Fruit fly (Drosophila melanogaster) whole organism, embryonic: ENCODE data around the gene Rbbp5.

ENCODE experiments used
- Adf1 ChIP-seq: fragments of 200-800 bp; sonication (Bioruptor generic); IDR thresholded peaks from 2 replicates; pipeline ENCODE4 v1.3.6; 2022; ENCODE audit warnings: missing biosample characterization, missing genetic modification characterization
- C15 ChIP-seq: fragments of 200-800 bp; sonication (Bioruptor generic); IDR thresholded peaks from 3 replicates; pipeline ENCODE4 v1.3.6; 2022; ENCODE audit warnings: missing biosample characterization, missing genetic modification characterization
- CG10267 ChIP-seq: fragments of 200-800 bp; sonication (Bioruptor generic); optimal IDR thresholded peaks from 2 replicates; lab custom pipeline; 2018; ENCODE audit warnings: missing biosample characterization, mild to moderate bottlenecking, missing genetic modification characterization, moderate library complexity
- CG13424 ChIP-seq: fragments of 200-800 bp; sonication (Bioruptor generic); optimal IDR thresholded peaks from 2 replicates; lab custom pipeline; 2019; ENCODE audit warnings: missing biosample characterization, mild to moderate bottlenecking, missing genetic modification characterization, moderate library complexity
- CG14667 ChIP-seq: fragments of 200-800 bp; sonication (Bioruptor generic); IDR thresholded peaks from 2 replicates; pipeline ENCODE4 v1.3.6; 2022; ENCODE audit warnings: missing biosample characterization, missing genetic modification characterization
- CG14965 ChIP-seq: fragments of 200-800 bp; sonication (Bioruptor generic); optimal IDR thresholded peaks from 2 replicates; lab custom pipeline; 2016; ENCODE audit warnings: missing biosample characterization, missing genetic modification characterization, borderline replicate concordance
- CG15011 ChIP-seq: fragments of 200-800 bp; sonication (Bioruptor generic); optimal IDR thresholded peaks from 3 replicates; lab custom pipeline; 2018; ENCODE audit warnings: missing biosample characterization, mild to moderate bottlenecking, missing genetic modification characterization
- CG1602 ChIP-seq: fragments of 200-800 bp; sonication (Bioruptor generic); optimal IDR thresholded peaks from 3 replicates; lab custom pipeline; 2016; ENCODE audit warnings: missing biosample characterization, missing genetic modification characterization
- CG17359 ChIP-seq: fragments of 200-800 bp; sonication (Bioruptor generic); optimal IDR thresholded peaks from 3 replicates; lab custom pipeline; 2018; ENCODE audit warnings: missing biosample characterization, mild to moderate bottlenecking, missing genetic modification characterization, moderate library complexity
- CG30403 ChIP-seq: fragments of 200-800 bp; sonication (Bioruptor generic); optimal IDR thresholded peaks from 3 replicates; lab custom pipeline; 2016; ENCODE audit warnings: missing biosample characterization, missing genetic modification characterization
- CG31365 ChIP-seq: fragments of 200-800 bp; sonication (Bioruptor generic); optimal IDR thresholded peaks from 2 replicates; lab custom pipeline; 2018; ENCODE audit warnings: missing biosample characterization, mild to moderate bottlenecking, missing genetic modification characterization
- CG33557 ChIP-seq: fragments of 200-800 bp; sonication (Bioruptor generic); optimal IDR thresholded peaks from 2 replicates; lab custom pipeline; 2019; ENCODE audit warnings: missing biosample characterization, mild to moderate bottlenecking, missing genetic modification characterization, moderate library complexity
- CG3838 ChIP-seq: fragments of 200-800 bp; sonication (Bioruptor generic); optimal IDR thresholded peaks from 3 replicates; lab custom pipeline; 2016; ENCODE audit warnings: missing biosample characterization, missing genetic modification characterization
- CG42726 ChIP-seq: fragments of 200-800 bp; sonication (Bioruptor generic); IDR thresholded peaks from 2 replicates; pipeline ENCODE4 v1.3.6; 2022; ENCODE audit warnings: missing biosample characterization, missing genetic modification characterization; ENCODE audit not compliant: partially characterized antibody
- CG4328 ChIP-seq: fragments of 200-800 bp; sonication (Bioruptor generic); optimal IDR thresholded peaks from 3 replicates; lab custom pipeline; 2017; ENCODE audit warnings: missing biosample characterization, missing genetic modification reagents, missing genetic modification characterization
- CG6689 ChIP-seq: fragments of 200-800 bp; sonication (Bioruptor generic); IDR thresholded peaks from 2 replicates; pipeline ENCODE4 v1.3.6; 2022; ENCODE audit warnings: missing biosample characterization, missing genetic modification characterization
- CG6791 ChIP-seq: fragments of 200-800 bp; sonication (Bioruptor generic); IDR thresholded peaks from 3 replicates; pipeline ENCODE4 v1.3.6; 2022; ENCODE audit warnings: missing biosample characterization, missing genetic modification characterization; ENCODE audit not compliant: partially characterized antibody
- CG9215 ChIP-seq: fragments of 200-800 bp; sonication (Bioruptor generic); IDR thresholded peaks from 2 replicates; pipeline ENCODE4 v1.3.6; 2022; ENCODE audit warnings: missing biosample characterization, missing genetic modification characterization
- CTCF ChIP-seq: fragments of 200-800 bp; sonication (Bioruptor generic); optimal IDR thresholded peaks from 2 replicates; lab custom pipeline; 2017; ENCODE audit warnings: missing biosample characterization, mild to moderate bottlenecking, missing genetic modification characterization, moderate library complexity
- Camta ChIP-seq: fragments of 200-800 bp; sonication (Bioruptor generic); optimal IDR thresholded peaks from 2 replicates; lab custom pipeline; 2016; ENCODE audit warnings: missing biosample characterization, missing genetic modification characterization
- D19B ChIP-seq: fragments of 200-800 bp; sonication (Bioruptor generic); optimal IDR thresholded peaks from 2 replicates; lab custom pipeline; 2017; ENCODE audit warnings: missing biosample characterization, mild to moderate bottlenecking, missing genetic modification characterization
- Doc3 ChIP-seq: fragments of 200-800 bp; sonication (Bioruptor generic); IDR thresholded peaks from 3 replicates; pipeline ENCODE4 v1.3.6; 2022; ENCODE audit warnings: missing biosample characterization, missing genetic modification characterization; ENCODE audit not compliant: partially characterized antibody
- Dref ChIP-seq: fragments of 200-800 bp; sonication (Bioruptor generic); IDR thresholded peaks from 2 replicates; pipeline ENCODE4 v1.3.6; 2022; ENCODE audit warnings: missing biosample characterization, missing genetic modification characterization
- GATAe ChIP-seq: fragments of 200-800 bp; sonication (Bioruptor generic); conservative IDR thresholded peaks from 2 replicates; pipeline ENCODE4 v1.3.6; 2022; ENCODE audit warnings: missing biosample characterization, missing genetic modification characterization
- NfI ChIP-seq: fragments of 200-800 bp; sonication (Bioruptor generic); optimal IDR thresholded peaks from 3 replicates; lab custom pipeline; 2018; ENCODE audit warnings: missing biosample characterization, mild to moderate bottlenecking, missing genetic modification characterization, moderate library complexity
- Rfx ChIP-seq: fragments of 200-800 bp; sonication (Bioruptor generic); IDR thresholded peaks from 2 replicates; pipeline ENCODE4 v1.3.6; 2022; ENCODE audit warnings: missing biosample characterization, missing genetic modification characterization
- Spps ChIP-seq: fragments of 200-800 bp; sonication (Bioruptor generic); optimal IDR thresholded peaks from 2 replicates; lab custom pipeline; 2018; ENCODE audit warnings: missing biosample characterization, mild to moderate bottlenecking, missing genetic modification characterization
- Sry-β ChIP-seq: fragments of 200-800 bp; sonication (Bioruptor generic); optimal IDR thresholded peaks from 2 replicates; lab custom pipeline; 2018; ENCODE audit warnings: missing biosample characterization, mild to moderate bottlenecking, missing genetic modification characterization, moderate library complexity
- Tbp ChIP-seq: fragments of >200 bp; optimal IDR thresholded peaks from 2 replicates; lab custom pipeline; 2018; ENCODE audit warnings: missing biosample characterization, missing genetic modification characterization
- Vsx1 ChIP-seq: fragments of 200-800 bp; sonication (Bioruptor generic); optimal IDR thresholded peaks from 2 replicates; lab custom pipeline; 2017; ENCODE audit warnings: missing biosample characterization, mild to moderate bottlenecking, missing genetic modification characterization, missing genetic modification reagents
- chinmo ChIP-seq: fragments of 200-800 bp; sonication (Bioruptor generic); IDR thresholded peaks from 4 replicates; pipeline ENCODE4 v1.3.6; 2022; ENCODE audit warnings: missing biosample characterization, missing genetic modification characterization; ENCODE audit not compliant: partially characterized antibody
- dimm ChIP-seq: fragments of 200-800 bp; sonication (Bioruptor generic); IDR thresholded peaks from 2 replicates; pipeline ENCODE4 v1.3.6; 2022; ENCODE audit warnings: missing biosample characterization, missing genetic modification characterization
- dpn ChIP-seq, 2 experiments: fragments of 200-800 bp; sonication (Bioruptor generic); optimal IDR thresholded peaks; 3 replicates each; lab custom pipeline; 2016; ENCODE audit warnings: missing biosample characterization in 2 of 2, missing genetic modification characterization in 2 of 2
- eyg ChIP-seq: fragments of 200-800 bp; sonication (Bioruptor generic); optimal IDR thresholded peaks from 3 replicates; lab custom pipeline; 2016; ENCODE audit warnings: missing biosample characterization, missing genetic modification characterization
- gce ChIP-seq: fragments of 200-800 bp; sonication (Bioruptor generic); IDR thresholded peaks from 3 replicates; pipeline ENCODE4 v1.3.6; 2022; ENCODE audit warnings: missing biosample characterization, missing genetic modification characterization
- gt ChIP-seq: fragments of 200-800 bp; sonication (Bioruptor generic); IDR thresholded peaks from 2 replicates; pipeline ENCODE4 v1.3.6; 2022; ENCODE audit warnings: missing biosample characterization, missing genetic modification characterization
- her ChIP-seq: fragments of 200-800 bp; sonication (Bioruptor generic); optimal IDR thresholded peaks from 2 replicates; lab custom pipeline; 2016; ENCODE audit warnings: missing biosample characterization, missing genetic modification characterization
- ind ChIP-seq: fragments of 200-800 bp; sonication (Bioruptor generic); optimal IDR thresholded peaks from 3 replicates; lab custom pipeline; 2016; ENCODE audit warnings: missing biosample characterization, missing genetic modification characterization
- insv ChIP-seq, 2 experiments: fragments of 200-800 bp; sonication (Bioruptor generic); optimal IDR thresholded peaks; 3 replicates each; lab custom pipeline; 2016 to 2018; ENCODE audit warnings: missing biosample characterization in 2 of 2, missing genetic modification characterization in 2 of 2
- jumu ChIP-seq: fragments of 200-800 bp; sonication (Bioruptor generic); optimal IDR thresholded peaks from 3 replicates; lab custom pipeline; 2016; ENCODE audit warnings: missing biosample characterization, missing genetic modification characterization
- lmd ChIP-seq: fragments of 200-800 bp; sonication (Bioruptor generic); IDR thresholded peaks from 2 replicates; pipeline ENCODE4 v1.3.6; 2022; ENCODE audit warnings: missing biosample characterization, missing genetic modification characterization
- maf-S ChIP-seq: fragments of 200-800 bp; sonication (Bioruptor generic); optimal IDR thresholded peaks from 2 replicates; lab custom pipeline; 2016; ENCODE audit warnings: missing biosample characterization, missing genetic modification characterization
- psq ChIP-seq: fragments of 200-800 bp; sonication (Bioruptor generic); optimal IDR thresholded peaks from 2 replicates; lab custom pipeline; 2017; ENCODE audit warnings: missing biosample characterization, missing genetic modification characterization
- pum ChIP-seq: fragments of 200-800 bp; sonication (Bioruptor generic); optimal IDR thresholded peaks from 2 replicates; lab custom pipeline; 2016; ENCODE audit warnings: missing biosample characterization, missing genetic modification characterization
- ranshi ChIP-seq: fragments of 200-800 bp; sonication (Bioruptor generic); IDR thresholded peaks from 2 replicates; pipeline ENCODE4 v1.3.6; 2022; ENCODE audit warnings: missing biosample characterization, missing genetic modification characterization
- slbo ChIP-seq: fragments of 200-800 bp; sonication (Bioruptor generic); IDR thresholded peaks from 2 replicates; pipeline ENCODE4 v1.3.6; 2022; ENCODE audit warnings: missing biosample characterization, missing genetic modification characterization
- tio ChIP-seq: fragments of 200-800 bp; sonication (Bioruptor generic); optimal IDR thresholded peaks from 2 replicates; lab custom pipeline; 2017; ENCODE audit warnings: missing biosample characterization, missing genetic modification characterization, inconsistent platforms
- vfl ChIP-seq: fragments of 200-800 bp; sonication (Bioruptor generic); optimal IDR thresholded peaks from 2 replicates; lab custom pipeline; 2016; ENCODE audit warnings: missing biosample characterization, missing genetic modification characterization
- wek ChIP-seq: fragments of 200-800 bp; sonication (Bioruptor generic); optimal IDR thresholded peaks from 3 replicates; lab custom pipeline; 2018; ENCODE audit warnings: missing biosample characterization, mild to moderate bottlenecking, missing genetic modification characterization, moderate library complexity
- zen ChIP-seq: fragments of 200-800 bp; sonication (Bioruptor generic); optimal IDR thresholded peaks from 3 replicates; lab custom pipeline; 2018; ENCODE audit warnings: missing biosample characterization, mild to moderate bottlenecking, missing genetic modification characterization, moderate library complexity

Gene Rbbp5

DNA sequence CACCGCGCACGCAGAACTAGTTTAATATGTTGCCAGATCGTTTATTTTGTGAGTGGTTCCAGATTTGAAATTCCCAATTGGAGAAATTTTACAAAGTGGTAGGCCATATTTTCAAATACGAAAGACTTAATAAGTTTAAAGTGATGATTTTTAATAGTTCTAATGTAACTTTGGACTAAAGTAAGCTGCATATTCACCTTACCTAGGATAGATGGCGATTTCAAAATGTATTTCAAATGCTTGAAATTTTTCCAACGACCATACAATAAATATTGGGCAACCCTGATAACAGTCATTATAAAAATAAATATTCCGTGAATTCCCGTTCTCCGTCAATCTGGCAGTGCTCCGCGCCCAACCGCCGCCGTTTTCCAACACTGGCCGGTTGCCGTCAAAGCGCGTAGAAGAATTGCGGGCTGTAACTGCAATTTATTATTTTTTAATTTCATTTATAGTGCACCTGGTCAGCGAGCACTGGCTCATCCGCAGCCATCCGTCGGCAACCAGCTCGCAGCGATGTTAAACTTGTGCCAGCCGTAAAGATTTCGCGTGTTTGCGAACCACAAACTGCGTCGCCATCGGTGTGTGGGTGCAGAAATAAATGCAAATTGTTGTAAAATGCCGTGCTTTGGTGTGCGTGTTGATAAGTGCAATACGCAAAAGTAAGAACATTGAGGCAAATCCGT is 28.3 kb upstream of the Rbbp5 start, which contains the start of the genes Ide and RhoBTB (continued):
- peak; percentile 36 for TF ChIP-seq CG3838 (GFP tag; lab: Kevin White, UChicago)
- no peak for TF ChIP-seq CG6791 (GFP tag; lab: Robert Waterston, UW)
- 0 out of 4 replicates have a peak, but pooled peaks have one; percentile 32 for TF ChIP-seq chinmo
- no peak for TF ChIP-seq Sry-β (GFP tag; lab: Kevin White, UChicago)
- peak; percentile 71 for TF ChIP-seq CG17359 (tag; lab: Kevin White, UChicago)
- TF ChIP-seq CG9215 (GFP tag; lab: Robert Waterston, UW): peak; percentile 91
- TF ChIP-seq pum: peak; percentile 91
- TF ChIP-seq ranshi (GFP tag; lab: Robert Waterston, UW): peak; percentile 74; the same call in 1 of the 2 replicates
- peak; percentile 58 for TF ChIP-seq CG14667 (GFP tag; lab: Robert Waterston, UW)
- peak; percentile 67 for TF ChIP-seq CG6689 (GFP tag; lab: Robert Waterston, UW)
- peak; percentile 55 for TF ChIP-seq D19B (GFP tag; lab: Kevin White, UChicago)
- TF ChIP-seq insv (GFP tag; optimal IDR thresholded peaks at IDR 0.05; lab: Kevin White, UChicago): peak; percentile 87 to 98
- peak; percentile 83 to 88 for TF ChIP-seq dpn (GFP tag; optimal IDR thresholded peaks at IDR 0.05; lab: Kevin White, UChicago)
- TF ChIP-seq Camta (GFP tag; lab: Kevin White, UChicago): peak; percentile 85
- TF ChIP-seq lmd: peak; percentile 85
- peak; percentile 47; the same call in 1 of the 2 replicates for TF ChIP-seq dimm (GFP tag; lab: Robert Waterston, UW)
- peak; percentile 87 for TF ChIP-seq CG13424 (tag; lab: Kevin White, UChicago)
- peak; percentile 93 for TF ChIP-seq ind (GFP tag; lab: Kevin White, UChicago)
- TF ChIP-seq eyg (GFP tag; lab: Kevin White, UChicago): peak; percentile 75
- TF ChIP-seq tio: no peak
- peak; percentile 76 for TF ChIP-seq CG4328 (GFP tag; lab: Kevin White, UChicago)
- TF ChIP-seq slbo (GFP tag; lab: Robert Waterston, UW): peak; percentile 94
- TF ChIP-seq Adf1 (GFP tag; lab: Robert Waterston, UW): peak; percentile 32; the same call in 1 of the 2 replicates
- no peak; the same call in 1 of the 2 replicates for TF ChIP-seq GATAe
- TF ChIP-seq CG14965 (GFP tag; lab: Kevin White, UChicago): peak; percentile 22
- no peak for TF ChIP-seq CG42726 (GFP tag; lab: Robert Waterston, UW)
- TF ChIP-seq maf-S (GFP tag; lab: Kevin White, UChicago): peak; percentile 84
- TF ChIP-seq CG31365 (tag; lab: Kevin White, UChicago): peak; percentile 3
- peak; percentile 77 for TF ChIP-seq zen (tag; lab: Kevin White, UChicago)
- TF ChIP-seq Spps (tag; lab: Kevin White, UChicago): no peak
- peak; percentile 93 for TF ChIP-seq CG30403 (GFP tag; lab: Kevin White, UChicago)
- peak; percentile 91 for TF ChIP-seq jumu (GFP tag; lab: Kevin White, UChicago)
- peak; percentile 78 for TF ChIP-seq CG1602 (GFP tag; lab: Kevin White, UChicago)
- no peak for TF ChIP-seq Tbp (GFP tag; lab: Kevin White, UChicago)
- no peak for TF ChIP-seq CG15011
- peak; percentile 44 for TF ChIP-seq Dref
- peak; percentile 81 for TF ChIP-seq vfl (GFP tag; lab: Kevin White, UChicago)
- peak; percentile 65 for TF ChIP-seq CG33557 (GFP tag; lab: Kevin White, UChicago)
- no peak for TF ChIP-seq Vsx1 (GFP tag; lab: Kevin White, UChicago)
- TF ChIP-seq Doc3 (GFP tag; lab: Robert Waterston, UW): no peak
- peak; percentile 62 for TF ChIP-seq psq
- peak; percentile 82 for TF ChIP-seq NfI
- peak; percentile 95 for TF ChIP-seq CG10267 (tag; lab: Kevin White, UChicago)
- peak; percentile 21; the same call in 1 of the 2 replicates for TF ChIP-seq gt (GFP tag; lab: Robert Waterston, UW)
- TF ChIP-seq wek (GFP tag; lab: Kevin White, UChicago): peak; percentile 37
- peak; percentile 60; the same call in 1 of the 3 replicates for TF ChIP-seq C15 (GFP tag; lab: Robert Waterston, UW)
- TF ChIP-seq CTCF: peak; percentile 30
- TF ChIP-seq gce (GFP tag; lab: Robert Waterston, UW): no peak
- TF ChIP-seq Rfx (GFP tag; lab: Robert Waterston, UW): peak; percentile 86
- peak; percentile 53 for TF ChIP-seq her (GFP tag; lab: Kevin White, UChicago)
